Fruit fly (Drosophila melanogaster) whole organism: ENCODE data around the gene Rbf2.

ENCODE experiments used
- CG8478 ChIP-seq: fragments of >200 bp; optimal IDR thresholded peaks from 2 replicates; lab custom pipeline; 2018; ENCODE audit warnings: inconsistent platforms
- Dll ChIP-seq: fragments of >200 bp; optimal IDR thresholded peaks from 2 replicates; lab custom pipeline; 2017
- EcR ChIP-seq, 2 experiments: fragments of >200 bp; optimal IDR thresholded peaks; 2 replicates each; lab custom pipeline; 2017; ENCODE audit warnings: missing biosample characterization in 2 of 2, missing genetic modification characterization in 2 of 2, missing genetic modification reagents in 2 of 2
- pan ChIP-seq: fragments of >200 bp; optimal IDR thresholded peaks from 2 replicates; lab custom pipeline; 2017
- psq ChIP-seq: fragments of >200 bp; optimal IDR thresholded peaks from 2 replicates; lab custom pipeline; 2017
- usp ChIP-seq: fragments of >200 bp; optimal IDR thresholded peaks from 2 replicates; lab custom pipeline; 2017; ENCODE audit warnings: missing biosample characterization, missing genetic modification characterization, mixed read lengths

Gene Rbf2

dm6 chr3R:15998972-15999721, 33.9 kb downstream of the Rbf2 start:
- TF ChIP-seq CG8478 (lab: Kevin White, UChicago) (no peak), psq (lab: Kevin White, UChicago) (no peak)

DNA sequence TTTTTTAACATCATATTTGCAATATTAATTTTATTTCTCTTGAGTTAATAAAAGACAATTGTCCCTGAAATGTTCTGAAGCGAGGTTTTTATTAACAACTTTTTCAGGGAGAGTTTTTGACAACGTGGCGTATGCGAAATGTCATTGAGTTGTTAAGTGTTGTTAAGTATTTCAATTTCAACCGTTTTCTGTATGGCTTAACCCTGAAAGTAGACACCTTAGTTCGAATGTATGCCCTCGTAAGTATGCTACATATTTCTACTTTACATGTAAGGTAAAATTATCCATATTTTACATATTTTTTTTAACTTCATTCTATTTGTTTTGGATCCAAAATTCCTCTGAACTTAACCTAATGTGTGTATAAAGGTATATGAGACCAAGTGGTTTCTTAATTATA, 38.8 kb downstream of the Rbf2 start:
- TF ChIP-seq psq (lab: Kevin White, UChicago) (no peak), EcR (GFP tag; optimal IDR thresholded peaks at IDR 0.05; lab: Kevin White, UChicago) (no peak), Dll (no peak), pan (lab: Kevin White, UChicago) (no peak)

DNA sequence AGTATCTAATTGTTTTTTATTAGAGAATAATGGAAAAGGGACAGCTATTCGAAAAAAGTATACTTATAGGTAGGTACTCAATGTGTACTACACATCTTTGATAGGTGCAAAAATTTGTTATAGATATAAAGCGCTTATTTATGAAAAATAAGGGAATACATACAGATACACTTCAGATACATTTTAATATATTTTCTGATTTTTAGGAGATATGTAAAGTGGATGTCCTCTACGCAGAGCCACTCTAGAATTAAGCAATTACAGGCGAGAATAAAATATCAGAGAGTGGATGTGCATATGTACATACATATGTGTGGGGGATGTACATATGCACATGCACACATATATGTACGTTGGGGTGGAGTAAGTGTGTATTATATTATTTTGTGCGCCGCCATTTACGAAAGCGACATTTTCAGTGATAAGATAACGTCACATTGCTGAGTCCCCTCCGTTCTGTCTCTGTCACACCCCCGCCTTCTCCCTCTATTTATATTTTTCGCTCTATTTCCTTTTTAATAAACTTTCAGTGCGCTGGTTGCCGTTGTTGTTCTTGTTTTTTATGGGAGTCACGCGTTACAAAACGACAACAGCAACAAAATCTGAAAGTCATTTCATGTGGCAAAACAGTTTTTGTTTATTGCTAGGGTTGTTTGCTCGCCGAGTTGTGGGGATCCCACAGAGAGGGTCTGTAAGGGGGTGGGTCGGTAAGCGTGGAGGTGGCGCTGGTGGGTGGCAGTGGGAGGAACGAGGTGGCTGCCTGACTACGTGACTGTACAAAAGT, 39.6 kb downstream of the Rbf2 start:
- TF ChIP-seq psq (lab: Kevin White, UChicago) (no peak), usp (GFP tag; lab: Kevin White, UChicago) (no peak), Dll (no peak), pan (lab: Kevin White, UChicago) (no peak), CG8478 (lab: Kevin White, UChicago) (no peak), EcR (GFP tag; optimal IDR thresholded peaks at IDR 0.05; lab: Kevin White, UChicago) (no peak)

- TF ChIP-seq CG8478 (lab: Kevin White, UChicago) (no peak), Dll (no peak), usp (GFP tag; lab: Kevin White, UChicago) (no peak), psq (lab: Kevin White, UChicago) (no peak), EcR (GFP tag; optimal IDR thresholded peaks at IDR 0.05; lab: Kevin White, UChicago) (no peak), pan (lab: Kevin White, UChicago) (no peak)
Measured at dm6 chr3R:16005943-16006342, 40.7 kb downstream of the Rbf2 start.

DNA sequence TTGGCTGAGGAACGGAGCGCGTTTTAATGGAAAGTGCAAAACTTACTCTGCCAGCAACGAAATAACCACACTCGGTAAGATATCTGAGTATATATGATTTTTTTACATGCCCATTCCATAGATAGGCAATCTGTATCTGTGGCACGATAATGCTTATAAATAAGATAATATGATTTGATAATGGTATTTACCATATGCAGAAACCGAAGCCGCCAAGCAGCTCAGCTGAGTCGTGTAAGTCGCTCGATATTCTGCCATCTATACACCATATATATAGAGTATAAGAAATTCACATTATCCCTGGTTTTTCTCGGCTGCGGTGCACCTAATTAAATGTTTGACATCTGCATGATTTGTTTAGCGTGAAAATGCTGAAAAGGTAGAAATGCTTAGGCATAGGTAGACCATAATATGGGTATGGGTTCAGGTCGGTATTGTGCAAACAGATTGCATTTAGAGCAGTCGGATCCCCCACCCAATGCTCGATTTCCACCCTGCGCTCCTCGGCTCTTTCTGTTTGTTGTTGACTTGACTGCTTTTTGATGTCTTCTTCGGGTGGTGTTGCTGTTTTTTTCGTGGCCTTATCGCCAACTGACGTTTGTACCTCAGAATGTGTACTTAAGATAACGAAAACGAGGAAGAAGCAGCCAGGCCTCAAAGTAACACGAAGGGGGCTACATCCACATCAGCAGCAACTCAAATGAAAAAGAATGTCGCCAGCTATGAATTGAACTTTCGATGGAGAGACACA, 41.7 kb downstream of the Rbf2 start:
- no peak for TF ChIP-seq EcR (GFP tag; optimal IDR thresholded peaks at IDR 0.05; lab: Kevin White, UChicago)
- no peak for TF ChIP-seq psq (lab: Kevin White, UChicago)
- no peak for TF ChIP-seq pan (lab: Kevin White, UChicago)
- TF ChIP-seq Dll: no peak
- no peak for TF ChIP-seq usp (GFP tag; lab: Kevin White, UChicago)
- TF ChIP-seq CG8478 (lab: Kevin White, UChicago): no peak

DNA sequence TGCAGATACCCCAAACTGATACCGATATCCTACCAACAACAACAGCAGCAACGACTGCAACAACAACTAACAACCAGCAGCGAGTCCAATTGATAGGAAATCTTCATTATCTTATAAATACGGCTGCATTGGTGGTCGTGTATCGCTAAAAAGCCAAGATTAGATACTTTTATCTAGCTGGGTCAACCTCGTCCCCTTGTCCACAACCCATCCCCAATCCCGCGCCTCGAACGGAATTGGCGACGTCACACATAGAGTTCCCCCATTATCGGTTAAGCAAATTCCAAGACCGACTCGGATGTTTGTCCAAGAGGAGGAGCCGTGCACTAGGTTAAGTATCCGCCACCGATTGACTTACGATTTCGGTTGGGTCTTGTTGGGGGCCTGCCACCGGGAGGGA, 43.1 kb downstream of the Rbf2 start:
- no peak for TF ChIP-seq pan (lab: Kevin White, UChicago)

DNA sequence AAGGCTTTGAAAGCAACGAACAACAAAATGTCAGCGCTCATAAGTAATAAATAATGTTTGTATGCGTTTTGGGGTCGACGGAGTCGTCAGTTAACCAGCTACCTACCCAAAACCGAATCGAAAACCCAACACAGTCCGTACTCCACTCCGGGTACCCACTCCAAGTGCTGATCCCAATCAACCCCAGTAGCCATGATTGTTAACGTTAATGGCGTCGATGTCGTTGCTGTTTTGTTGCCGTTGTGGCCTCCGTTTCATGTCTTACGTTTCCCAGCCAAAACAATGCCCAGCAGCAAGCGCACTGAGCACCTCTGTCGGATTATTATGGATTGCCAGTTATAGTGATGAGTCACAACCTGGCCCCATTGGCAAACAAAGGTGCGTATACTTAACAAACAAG, 43.8 kb downstream of the Rbf2 start, which contains the start of gene GATAe:
Gene GATAe (plus strand): TSS at position 76 of the 400 bp plus-strand sequence.
- TF ChIP-seq Dll: no peak
- no peak for TF ChIP-seq EcR (GFP tag; optimal IDR thresholded peaks at IDR 0.05; lab: Kevin White, UChicago)
- no peak for TF ChIP-seq usp (GFP tag; lab: Kevin White, UChicago)
- no peak for TF ChIP-seq psq (lab: Kevin White, UChicago)
- TF ChIP-seq pan (lab: Kevin White, UChicago): no peak
- no peak for TF ChIP-seq CG8478 (lab: Kevin White, UChicago)

- TF ChIP-seq psq (lab: Kevin White, UChicago) (no peak), pan (lab: Kevin White, UChicago) (no peak), usp (GFP tag; lab: Kevin White, UChicago) (no peak), EcR (GFP tag; optimal IDR thresholded peaks at IDR 0.05; lab: Kevin White, UChicago) (no peak), CG8478 (lab: Kevin White, UChicago) (no peak), Dll (no peak)
Measured at dm6 chr3R:16010009-16010505, 44.8 kb downstream of the Rbf2 start.

- TF ChIP-seq usp (GFP tag; lab: Kevin White, UChicago) (no peak), psq (lab: Kevin White, UChicago) (no peak), EcR (GFP tag; optimal IDR thresholded peaks at IDR 0.05; lab: Kevin White, UChicago) (no peak), pan (lab: Kevin White, UChicago) (no peak), Dll (no peak), CG8478 (lab: Kevin White, UChicago) (no peak)
Measured at dm6 chr3R:16011698-16012332, 46.6 kb downstream of the Rbf2 start.

DNA sequence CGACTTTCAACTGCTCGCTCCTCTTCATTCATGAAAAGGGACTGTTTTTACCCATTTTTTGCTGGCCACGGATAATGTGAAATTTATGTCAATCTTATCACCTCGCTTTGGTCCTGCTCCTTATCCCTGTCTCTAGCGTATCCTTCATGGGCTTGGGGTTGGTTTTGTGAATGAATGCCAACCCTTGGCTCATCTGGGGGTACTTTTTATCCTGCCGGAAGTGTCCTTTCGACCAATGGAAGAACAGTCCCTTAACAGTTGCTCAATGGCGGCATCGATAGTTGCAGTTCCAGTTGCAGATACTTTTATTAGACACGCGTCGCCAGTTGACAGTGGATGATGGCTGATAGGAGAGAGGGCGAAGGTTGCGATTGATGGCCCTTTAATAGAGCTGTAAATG, 48.3 kb downstream of the Rbf2 start:
- TF ChIP-seq psq (lab: Kevin White, UChicago) (no peak), usp (GFP tag; lab: Kevin White, UChicago) (no peak), CG8478 (lab: Kevin White, UChicago) (no peak), Dll (no peak), EcR (GFP tag; optimal IDR thresholded peaks at IDR 0.05; lab: Kevin White, UChicago) (no peak), pan (lab: Kevin White, UChicago) (no peak)

DNA sequence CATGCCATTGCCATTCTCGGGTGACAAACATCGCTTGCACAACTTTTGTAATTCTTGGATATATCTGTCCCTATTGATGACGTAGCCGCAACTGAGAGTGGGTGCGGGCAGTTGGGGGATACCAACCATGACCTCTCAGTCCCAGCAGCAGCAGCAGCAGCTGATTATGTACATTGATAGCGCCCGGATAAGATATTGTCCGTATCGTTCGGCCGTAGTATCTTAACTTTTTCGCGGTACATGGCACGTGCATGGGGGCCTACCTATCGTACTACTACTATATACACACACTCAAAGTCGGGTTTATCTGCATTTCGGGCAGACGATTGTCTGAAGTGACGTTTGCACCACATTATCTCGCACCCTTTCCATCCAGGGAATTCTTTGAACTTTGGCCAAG, 49.3 kb downstream of the Rbf2 start:
- TF ChIP-seq Dll: no peak
- TF ChIP-seq CG8478 (lab: Kevin White, UChicago): no peak
- no peak for TF ChIP-seq usp (GFP tag; lab: Kevin White, UChicago)
